Worm (Caenorhabditis elegans) whole organism, early embryonic: ENCODE measurements around the gene arx-2.

Experiments
- B0310.2 ChIP-seq: sonication (generic microtip); optimal IDR thresholded peaks from 2 replicates; lab custom pipeline; 2016; ENCODE audit warnings: mild to moderate bottlenecking, missing genetic modification characterization, missing compliant biosample characterization
- F13C5.2 ChIP-seq: sonication (generic microtip); optimal IDR thresholded peaks from 2 replicates; lab custom pipeline; 2017; ENCODE audit warnings: mild to moderate bottlenecking, missing genetic modification characterization, inconsistent platforms, missing compliant biosample characterization
- aly-1 ChIP-seq: sonication (generic microtip); optimal IDR thresholded peaks from 2 replicates; lab custom pipeline; 2016; ENCODE audit warnings: missing genetic modification characterization, missing compliant biosample characterization
- ama-1 ChIP-seq: fragments of 150-350 bp; optimal IDR thresholded peaks from 2 replicates; lab custom pipeline; 2014
- ceh-13 ChIP-seq: fragments of 200-800 bp; sonication (Bioruptor generic); optimal IDR thresholded peaks from 2 replicates; lab custom pipeline; 2018; ENCODE audit warnings: mild to moderate bottlenecking, missing genetic modification characterization, missing compliant biosample characterization
- ceh-36 ChIP-seq: sonication (generic microtip); optimal IDR thresholded peaks from 2 replicates; lab custom pipeline; 2016; ENCODE audit warnings: missing genetic modification characterization, inconsistent platforms, missing compliant biosample characterization
- ets-7 ChIP-seq: sonication (generic microtip); optimal IDR thresholded peaks from 2 replicates; lab custom pipeline; 2016; ENCODE audit warnings: missing genotype, missing genetic modification characterization, missing compliant biosample characterization
- flt-1 ChIP-seq: fragments of 200-800 bp; sonication (Bioruptor generic); IDR thresholded peaks from 2 replicates; pipeline ENCODE4 v1.3.6; 2022; ENCODE audit warnings: missing genetic modification characterization, missing compliant biosample characterization
- hmbx-1 ChIP-seq: sonication (generic microtip); optimal IDR thresholded peaks from 2 replicates; lab custom pipeline; 2016; ENCODE audit warnings: mild to moderate bottlenecking, missing genetic modification characterization, missing compliant biosample characterization
- hmg-4 ChIP-seq: fragments of 200-800 bp; sonication (Bioruptor generic); optimal IDR thresholded peaks from 2 replicates; lab custom pipeline; 2018; ENCODE audit warnings: mild to moderate bottlenecking, missing genetic modification characterization, missing compliant biosample characterization
- hnd-1 ChIP-seq: sonication (generic microtip); optimal IDR thresholded peaks from 2 replicates; lab custom pipeline; 2016; ENCODE audit warnings: missing genetic modification characterization, missing compliant biosample characterization
- pes-1 ChIP-seq: fragments of 200-800 bp; sonication (Bioruptor generic); IDR thresholded peaks from 2 replicates; pipeline ENCODE4 v1.3.6; 2022; ENCODE audit warnings: missing genetic modification reagents, missing genetic modification characterization, missing compliant biosample characterization
- scrt-1 ChIP-seq: fragments of 200-800 bp; sonication (Bioruptor generic); IDR thresholded peaks from 2 replicates; pipeline ENCODE4 v1.3.6; 2022; ENCODE audit warnings: missing genetic modification characterization, missing compliant biosample characterization
- sea-1 ChIP-seq: fragments of 200-800 bp; sonication (Bioruptor generic); conservative IDR thresholded peaks from 2 replicates; pipeline ENCODE4 v1.3.6; 2022; ENCODE audit warnings: missing genetic modification characterization, missing compliant biosample characterization
- tbx-11 ChIP-seq: fragments of 200-800 bp; sonication (Bioruptor generic); IDR thresholded peaks from 2 replicates; pipeline ENCODE4 v1.3.6; 2022; ENCODE audit warnings: missing genetic modification characterization, missing compliant biosample characterization
- tbx-37 ChIP-seq: fragments of 200-800 bp; sonication (Bioruptor generic); conservative IDR thresholded peaks from 2 replicates; pipeline ENCODE4 v1.3.6; 2022; ENCODE audit warnings: missing genetic modification reagents, missing genetic modification characterization, missing compliant biosample characterization
- tra-4 ChIP-seq: sonication (generic microtip); optimal IDR thresholded peaks from 2 replicates; lab custom pipeline; 2017; ENCODE audit warnings: missing genetic modification characterization, missing compliant biosample characterization

arx-2 gene

ce11 chrV:10285853-10286252, 52.3 kb downstream of the arx-2 start:
- TF ChIP-seq hnd-1 (tag; lab: Kevin White, UChicago) = no peak
- no peak for TF ChIP-seq flt-1 (GFP tag; lab: Robert Waterston, UW)
- no peak for TF ChIP-seq ama-1 (lab: Kevin White, UChicago)
- TF ChIP-seq tbx-37 (GFP tag; lab: Robert Waterston, UW) = no peak
- no peak for TF ChIP-seq ets-7 (tag; lab: Kevin White, UChicago)
- no peak for TF ChIP-seq F13C5.2 (tag; lab: Kevin White, UChicago)
- TF ChIP-seq sea-1 (GFP tag; lab: Robert Waterston, UW) = no peak
- TF ChIP-seq hmbx-1 = no peak
- no peak for TF ChIP-seq scrt-1 (GFP tag; lab: Robert Waterston, UW)
- no peak for TF ChIP-seq ceh-13 (GFP tag; lab: Kevin White, UChicago)
- no peak for TF ChIP-seq tbx-11 (GFP tag; lab: Robert Waterston, UW)
- no peak for TF ChIP-seq B0310.2 (tag; lab: Kevin White, UChicago)
- TF ChIP-seq ceh-36 (tag; lab: Kevin White, UChicago) = no peak
- no peak for TF ChIP-seq tra-4 (tag; lab: Kevin White, UChicago)
- no peak for TF ChIP-seq pes-1
- no peak for TF ChIP-seq hmg-4
- no peak for TF ChIP-seq aly-1 (tag; lab: Kevin White, UChicago)
